Worm (Caenorhabditis elegans) whole organism, L1 larva: ENCODE results near the gene H34I24.1.

Experiments used
- C04F5.9 ChIP-seq: sonication (generic microtip); optimal IDR thresholded peaks from 2 replicates; lab custom pipeline; 2016; ENCODE audit warnings: missing genetic modification characterization, missing compliant biosample characterization
- C16A3.4 ChIP-seq: fragments of 150-350 bp; optimal IDR thresholded peaks from 2 replicates; lab custom pipeline; 2014; ENCODE audit warnings: missing biosample characterization, missing genetic modification characterization
- C34B4.2 ChIP-seq: sonication (generic microtip); optimal IDR thresholded peaks from 2 replicates; lab custom pipeline; 2017; ENCODE audit warnings: mild to moderate bottlenecking, missing genetic modification characterization, missing compliant biosample characterization
- F16B12.6 ChIP-seq: fragments of 150-350 bp; optimal IDR thresholded peaks from 2 replicates; lab custom pipeline; 2014; ENCODE audit warnings: missing biosample characterization, missing genetic modification characterization
- Y116A8C.19 ChIP-seq: sonication (generic microtip); optimal IDR thresholded peaks from 2 replicates; lab custom pipeline; 2016; ENCODE audit warnings: missing compliant biosample characterization, missing genetic modification characterization, borderline replicate concordance
- aha-1 ChIP-seq: fragments of 150-350 bp; optimal IDR thresholded peaks from 2 replicates; lab custom pipeline; 2014; ENCODE audit warnings: missing biosample characterization, missing genetic modification characterization
- ama-1 ChIP-seq: fragments of 150-350 bp; optimal IDR thresholded peaks from 2 replicates; lab custom pipeline; 2014
- blmp-1 ChIP-seq: fragments of 150-350 bp; optimal IDR thresholded peaks from 2 replicates; lab custom pipeline; 2014; ENCODE audit warnings: missing biosample characterization, missing genetic modification characterization
- ceh-63 ChIP-seq: fragments of 200-800 bp; sonication (Bioruptor generic); optimal IDR thresholded peaks from 2 replicates; lab custom pipeline; 2018; ENCODE audit warnings: mild to moderate bottlenecking, missing genetic modification characterization, missing compliant biosample characterization
- ceh-8 ChIP-seq: fragments of 200-800 bp; sonication (Bioruptor generic); optimal IDR thresholded peaks from 2 replicates; lab custom pipeline; 2018; ENCODE audit warnings: mild to moderate bottlenecking, missing genetic modification characterization, moderate library complexity, missing compliant biosample characterization
- ceh-82 ChIP-seq, 3 experiments: fragments of 150-350 bp in 1 of 3; sonication (generic microtip) in 2 of 3; optimal IDR thresholded peaks; 2 replicates each; lab custom pipeline; 2014 to 2017; ENCODE audit warnings: missing biosample characterization in 3 of 3, missing genetic modification characterization in 3 of 3
- ceh-88 ChIP-seq: fragments of 200-800 bp; sonication (Bioruptor generic); IDR thresholded peaks from 2 replicates; pipeline ENCODE4 v1.3.6; 2022; ENCODE audit warnings: missing genetic modification characterization, missing compliant biosample characterization
- ceh-90 ChIP-seq: sonication (generic microtip); optimal IDR thresholded peaks from 2 replicates; lab custom pipeline; 2016; ENCODE audit warnings: missing genetic modification characterization, missing compliant biosample characterization
- ces-1 ChIP-seq: fragments of 150-350 bp; optimal IDR thresholded peaks from 2 replicates; lab custom pipeline; 2014; ENCODE audit warnings: missing biosample characterization, missing genetic modification reagents, missing genetic modification characterization
- dpl-1 ChIP-seq, 3 experiments: fragments of 150-350 bp in 2 of 3; sonication (generic microtip) in 1 of 3; optimal IDR thresholded peaks; 2 replicates each; lab custom pipeline; 2014 to 2017; ENCODE audit warnings: missing biosample characterization in 3 of 3, missing genetic modification characterization in 3 of 3, missing genetic modification reagents in 3 of 3
- dsc-1 ChIP-seq: sonication (generic microtip); optimal IDR thresholded peaks from 2 replicates; lab custom pipeline; 2016; ENCODE audit warnings: mild to moderate bottlenecking, missing genetic modification characterization, missing compliant biosample characterization
- egl-13 ChIP-seq: sonication (generic microtip); optimal IDR thresholded peaks from 2 replicates; lab custom pipeline; 2016; ENCODE audit warnings: missing genotype, missing genetic modification reagents, missing genetic modification characterization, missing compliant biosample characterization
- elt-2 ChIP-seq: sonication (generic microtip); optimal IDR thresholded peaks from 2 replicates; lab custom pipeline; 2016; ENCODE audit warnings: missing genetic modification characterization, mild to moderate bottlenecking, inconsistent platforms, missing compliant biosample characterization, missing genetic modification reagents
- elt-3 ChIP-seq, 6 experiments: fragments of 150-350 bp in 1 of 6; sonication (generic microtip); optimal IDR thresholded peaks; 2 replicates each; lab custom pipeline; 2017 to 2018; ENCODE audit warnings: missing biosample characterization in 6 of 6, missing genetic modification characterization in 6 of 6, inconsistent platforms in 1 of 6
- ets-5 ChIP-seq: fragments of 200-800 bp; sonication (Bioruptor generic); IDR thresholded peaks from 2 replicates; pipeline ENCODE4 v1.3.6; 2022; ENCODE audit warnings: missing genetic modification characterization, missing compliant biosample characterization
- fkh-10 ChIP-seq: sonication (generic microtip); optimal IDR thresholded peaks from 2 replicates; lab custom pipeline; 2017; ENCODE audit warnings: missing biosample characterization, missing genetic modification reagents, missing genetic modification characterization
- fkh-4 ChIP-seq: sonication (generic microtip); optimal IDR thresholded peaks from 2 replicates; lab custom pipeline; 2016; ENCODE audit warnings: missing compliant biosample characterization, missing genetic modification characterization, borderline replicate concordance
- fos-1 ChIP-seq: fragments of 150-350 bp; optimal IDR thresholded peaks from 2 replicates; lab custom pipeline; 2014; ENCODE audit warnings: missing biosample characterization, missing genetic modification characterization
- hlh-4 ChIP-seq: sonication (generic microtip); optimal IDR thresholded peaks from 2 replicates; lab custom pipeline; 2016; ENCODE audit warnings: mild to moderate bottlenecking, missing genetic modification characterization, missing compliant biosample characterization
- hpl-2 ChIP-seq: fragments of 150-350 bp; optimal IDR thresholded peaks from 2 replicates; lab custom pipeline; 2014; ENCODE audit warnings: missing biosample characterization, missing genetic modification reagents, missing genetic modification characterization
- jun-1 ChIP-seq: fragments of 150-350 bp; optimal IDR thresholded peaks from 2 replicates; lab custom pipeline; 2014; ENCODE audit warnings: missing biosample characterization, missing genetic modification reagents, missing genetic modification characterization
- lin-35 ChIP-seq, 2 experiments: fragments of 150-350 bp; optimal IDR thresholded peaks; 2 replicates each; lab custom pipeline; 2014; ENCODE audit warnings: missing biosample characterization in 2 of 2, missing genetic modification characterization in 2 of 2, missing genetic modification reagents in 2 of 2
- lir-3 ChIP-seq: sonication (generic microtip); optimal IDR thresholded peaks from 2 replicates; lab custom pipeline; 2016; ENCODE audit warnings: mild to moderate bottlenecking, missing genetic modification characterization, moderate library complexity, missing compliant biosample characterization; ENCODE audit not compliant: poor library complexity
- lsy-2 ChIP-seq, 2 experiments: fragments of 150-350 bp; optimal IDR thresholded peaks; 2 replicates each; lab custom pipeline; 2014; ENCODE audit warnings: missing biosample characterization in 2 of 2, missing genetic modification characterization in 2 of 2
- mab-9 ChIP-seq: fragments of 200-800 bp; sonication (Bioruptor generic); IDR thresholded peaks from 2 replicates; pipeline ENCODE4 v1.3.6; 2022; ENCODE audit warnings: missing genetic modification reagents, missing genetic modification characterization, missing compliant biosample characterization
- mdl-1 ChIP-seq, 2 experiments: fragments of 150-350 bp; optimal IDR thresholded peaks; 2 replicates each; lab custom pipeline; 2014 to 2017; ENCODE audit warnings: missing biosample characterization in 2 of 2, missing genetic modification characterization in 2 of 2, inconsistent platforms in 1 of 2
- mef-2 ChIP-seq: fragments of 150-350 bp; optimal IDR thresholded peaks from 2 replicates; lab custom pipeline; 2014; ENCODE audit warnings: missing biosample characterization, missing genetic modification characterization
- mep-1 ChIP-seq: fragments of 150-350 bp; optimal IDR thresholded peaks from 2 replicates; lab custom pipeline; 2014; ENCODE audit warnings: missing biosample characterization, missing genetic modification characterization
- nhr-11 ChIP-seq: fragments of 150-350 bp; optimal IDR thresholded peaks from 2 replicates; lab custom pipeline; 2014; ENCODE audit warnings: missing biosample characterization, missing genetic modification characterization
- nhr-12 ChIP-seq: sonication (generic microtip); optimal IDR thresholded peaks from 2 replicates; lab custom pipeline; 2017; ENCODE audit warnings: missing biosample characterization, missing genetic modification characterization
- nhr-19 ChIP-seq: fragments of 200-800 bp; sonication (Bioruptor generic); conservative IDR thresholded peaks from 2 replicates; pipeline ENCODE4 v1.3.6; 2022; ENCODE audit warnings: missing genetic modification characterization, missing compliant biosample characterization
- nhr-47 ChIP-seq: sonication (generic microtip); optimal IDR thresholded peaks from 2 replicates; lab custom pipeline; 2016; ENCODE audit warnings: mild to moderate bottlenecking, missing genetic modification characterization, moderate library complexity, missing compliant biosample characterization
- nhr-85 ChIP-seq: sonication (generic microtip); peaks from one replicate; lab custom pipeline; 2016; ENCODE audit warnings: missing genetic modification characterization, inconsistent platforms, missing compliant biosample characterization
- pag-3 ChIP-seq: sonication (generic microtip); optimal IDR thresholded peaks from 2 replicates; lab custom pipeline; 2017; ENCODE audit warnings: missing genetic modification characterization, mild to moderate bottlenecking, missing compliant biosample characterization, antibody characterized with exemption, borderline replicate concordance; ENCODE audit not compliant: insufficient read depth
- pax-3 ChIP-seq: fragments of 200-800 bp; sonication (Bioruptor generic); optimal IDR thresholded peaks from 2 replicates; lab custom pipeline; 2018; ENCODE audit warnings: mild to moderate bottlenecking, missing genetic modification characterization, moderate library complexity, missing compliant biosample characterization
- pqm-1 ChIP-seq: sonication (generic microtip); optimal IDR thresholded peaks from 3 replicates; lab custom pipeline; 2017; ENCODE audit warnings: missing biosample characterization, missing genetic modification characterization
- rnt-1 ChIP-seq: sonication (generic microtip); optimal IDR thresholded peaks from 2 replicates; lab custom pipeline; 2016; ENCODE audit warnings: mild to moderate bottlenecking, missing genetic modification characterization, moderate library complexity, missing compliant biosample characterization
- skn-1 ChIP-seq: fragments of 150-350 bp; optimal IDR thresholded peaks from 2 replicates; lab custom pipeline; 2014; ENCODE audit warnings: missing biosample characterization, missing genetic modification characterization
- snu-23 ChIP-seq: sonication (generic microtip); optimal IDR thresholded peaks from 2 replicates; lab custom pipeline; 2016; ENCODE audit warnings: missing genetic modification characterization, missing compliant biosample characterization
- sox-4 ChIP-seq: sonication (generic microtip); optimal IDR thresholded peaks from 2 replicates; lab custom pipeline; 2016; ENCODE audit warnings: missing genetic modification characterization, missing compliant biosample characterization
- sptf-1 ChIP-seq: fragments of 150-350 bp; optimal IDR thresholded peaks from 2 replicates; lab custom pipeline; 2014; ENCODE audit warnings: missing biosample characterization, missing genetic modification characterization
- sup-37 ChIP-seq: fragments of 200-800 bp; sonication (Bioruptor generic); optimal IDR thresholded peaks from 2 replicates; lab custom pipeline; 2018; ENCODE audit warnings: mild to moderate bottlenecking, missing genetic modification characterization, missing compliant biosample characterization
- tbx-2 ChIP-seq: sonication (generic microtip); optimal IDR thresholded peaks from 2 replicates; lab custom pipeline; 2016; ENCODE audit warnings: missing genetic modification characterization, missing compliant biosample characterization
- unc-30 ChIP-seq: sonication (generic microtip); optimal IDR thresholded peaks from 2 replicates; lab custom pipeline; 2017; ENCODE audit warnings: missing biosample characterization, missing genetic modification characterization
- unc-86 ChIP-seq: sonication (generic microtip); optimal IDR thresholded peaks from 2 replicates; lab custom pipeline; 2016; ENCODE audit warnings: missing genetic modification characterization, missing compliant biosample characterization
- vab-15 ChIP-seq: sonication (generic microtip); optimal IDR thresholded peaks from 2 replicates; lab custom pipeline; 2017; ENCODE audit warnings: missing genotype, mild to moderate bottlenecking, missing genetic modification characterization, missing compliant biosample characterization
- zag-1 ChIP-seq: fragments of 150-350 bp; optimal IDR thresholded peaks from 2 replicates; lab custom pipeline; 2014; ENCODE audit warnings: missing biosample characterization, missing genetic modification characterization
- zip-4 ChIP-seq: fragments of 200-800 bp; sonication (Bioruptor generic); optimal IDR thresholded peaks from 2 replicates; lab custom pipeline; 2018; ENCODE audit warnings: mild to moderate bottlenecking, missing genetic modification characterization, moderate library complexity, missing compliant biosample characterization
- ztf-11 ChIP-seq, 2 experiments: sonication (generic microtip); optimal IDR thresholded peaks; 2 replicates each; lab custom pipeline; 2016 to 2017; ENCODE audit warnings: missing genetic modification characterization in 2 of 2, missing biosample characterization in 1 of 2, missing compliant biosample characterization in 1 of 2

Gene H34I24.1

DNA sequence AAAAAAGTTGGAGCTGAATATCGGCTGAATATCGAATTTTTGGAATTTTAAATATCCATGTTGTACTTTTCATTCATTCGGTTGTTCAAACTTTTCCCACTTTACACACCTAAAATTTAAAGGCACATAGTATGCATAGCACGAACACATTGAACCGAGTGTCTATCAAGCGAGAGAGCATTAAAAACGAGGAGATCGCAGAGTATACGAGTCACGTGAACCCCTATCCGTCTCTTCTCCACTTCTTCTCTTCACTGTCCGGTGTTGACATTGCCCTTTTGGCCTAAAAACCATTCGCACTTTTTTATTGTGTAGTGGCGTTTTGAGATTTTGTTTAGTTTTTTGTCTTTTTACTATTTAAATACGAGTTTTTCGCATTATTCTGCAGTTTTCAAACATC is 42.4 kb upstream of the H34I24.1 start (continued):
- TF ChIP-seq pag-3 (no peak), lsy-2 (tag; optimal IDR thresholded peaks at IDR 0.05; lab: Kevin White, UChicago) (peak; percentile 76 to 79), jun-1 (tag; lab: Kevin White, UChicago) (peak; percentile 33), snu-23 (GFP tag; lab: Kevin White, UChicago) (peak; percentile 87), nhr-11 (tag; lab: Kevin White, UChicago) (no peak), nhr-12 (tag; lab: Kevin White, UChicago) (no peak), ceh-63 (GFP tag; lab: Kevin White, UChicago) (no peak), ama-1 (lab: Kevin White, UChicago) (no peak), mdl-1 (tag; optimal IDR thresholded peaks at IDR 0.05; lab: Kevin White, UChicago) (peak in 1 of 2 experiments; percentile 74), sup-37 (no peak), zag-1 (tag; lab: Kevin White, UChicago) (no peak), fkh-4 (tag; lab: Kevin White, UChicago) (no peak), pqm-1 (tag; lab: Kevin White, UChicago) (no peak), vab-15 (no peak), pax-3 (no peak), skn-1 (tag; lab: Kevin White, UChicago) (peak; percentile 14), unc-86 (tag; lab: Kevin White, UChicago) (no peak), ceh-88 (GFP tag; lab: Robert Waterston, UW) (no peak), nhr-85 (peak; percentile 78), tbx-2 (tag; lab: Kevin White, UChicago) (peak; percentile 48), dpl-1 (GFP tag; optimal IDR thresholded peaks at IDR 0.05; lab: Kevin White, UChicago) (peak; percentile 65 to 78 (median 77)), C34B4.2 (tag; lab: Kevin White, UChicago) (no peak), C04F5.9 (tag; lab: Kevin White, UChicago) (no peak), mab-9 (GFP tag; lab: Robert Waterston, UW) (no peak), mef-2 (no peak), elt-3 (tag; optimal IDR thresholded peaks at IDR 0.05; lab: Kevin White, UChicago) (peak in 2 of 6 experiments; percentile 19 to 70), rnt-1 (no peak), hpl-2 (GFP tag; lab: Kevin White, UChicago) (no peak), ztf-11 (tag; optimal IDR thresholded peaks at IDR 0.05; lab: Kevin White, UChicago) (no peak), sox-4 (tag; lab: Kevin White, UChicago) (no peak), elt-2 (tag; lab: Kevin White, UChicago) (no peak), hlh-4 (no peak), dsc-1 (tag; lab: Kevin White, UChicago) (peak; percentile 37), ceh-8 (GFP tag; lab: Kevin White, UChicago) (no peak), nhr-19 (GFP tag; lab: Robert Waterston, UW) (peak; percentile 43), lir-3 (tag; lab: Kevin White, UChicago) (no peak), ets-5 (no peak), fos-1 (tag; lab: Kevin White, UChicago) (no peak), lin-35 (GFP tag; optimal IDR thresholded peaks at IDR 0.05; lab: Kevin White, UChicago) (peak; percentile 79 to 80), mep-1 (tag; lab: Kevin White, UChicago) (peak; percentile 86), nhr-47 (tag; lab: Kevin White, UChicago) (peak; percentile 44), blmp-1 (peak; percentile 61), ceh-90 (tag; lab: Kevin White, UChicago) (no peak), unc-30 (tag; lab: Kevin White, UChicago) (no peak), zip-4 (GFP tag; lab: Kevin White, UChicago) (no peak), egl-13 (no peak), ces-1 (GFP tag; lab: Kevin White, UChicago) (no peak), Y116A8C.19 (tag; lab: Kevin White, UChicago) (no peak), F16B12.6 (tag; lab: Kevin White, UChicago) (peak; percentile 54), ceh-82 (tag; optimal IDR thresholded peaks at IDR 0.05; lab: Kevin White, UChicago) (peak in 2 of 3 experiments; percentile 36 to 41), fkh-10 (GFP tag; lab: Kevin White, UChicago) (no peak), sptf-1 (tag; lab: Kevin White, UChicago) (no peak), aha-1 (no peak), C16A3.4 (tag; lab: Kevin White, UChicago) (peak; percentile 62)
